Fruit fly (Drosophila melanogaster) whole organism, embryonic: ENCODE results near the gene CG17163.

Source experiments
- CG13287 ChIP-seq: fragments of 200-800 bp; sonication (Bioruptor generic); IDR thresholded peaks from 2 replicates; pipeline ENCODE4 v1.3.6; 2022; ENCODE audit warnings: missing biosample characterization, missing genetic modification characterization; ENCODE audit not compliant: partially characterized antibody
- CG13296 ChIP-seq: fragments of 200-800 bp; sonication (Bioruptor generic); optimal IDR thresholded peaks from 3 replicates; lab custom pipeline; 2018; ENCODE audit warnings: missing biosample characterization, mild to moderate bottlenecking, missing genetic modification characterization
- CG16779 ChIP-seq: fragments of 200-800 bp; sonication (Bioruptor generic); IDR thresholded peaks from 2 replicates; pipeline ENCODE4 v1.3.6; 2022; ENCODE audit warnings: missing biosample characterization, missing genetic modification characterization
- CG17385 ChIP-seq: fragments of 200-800 bp; sonication (Bioruptor generic); optimal IDR thresholded peaks from 3 replicates; lab custom pipeline; 2018; ENCODE audit warnings: missing biosample characterization, mild to moderate bottlenecking, missing genetic modification characterization
- CG42726 ChIP-seq: fragments of 200-800 bp; sonication (Bioruptor generic); IDR thresholded peaks from 2 replicates; pipeline ENCODE4 v1.3.6; 2022; ENCODE audit warnings: missing biosample characterization, missing genetic modification characterization; ENCODE audit not compliant: partially characterized antibody
- CG4328 ChIP-seq: fragments of 200-800 bp; sonication (Bioruptor generic); optimal IDR thresholded peaks from 3 replicates; lab custom pipeline; 2017; ENCODE audit warnings: missing biosample characterization, missing genetic modification reagents, missing genetic modification characterization
- CG9215 ChIP-seq: fragments of 200-800 bp; sonication (Bioruptor generic); IDR thresholded peaks from 2 replicates; pipeline ENCODE4 v1.3.6; 2022; ENCODE audit warnings: missing biosample characterization, missing genetic modification characterization
- CG9437 ChIP-seq: fragments of 200-800 bp; sonication (Bioruptor generic); optimal IDR thresholded peaks from 2 replicates; lab custom pipeline; 2018; ENCODE audit warnings: missing biosample characterization, mild to moderate bottlenecking, missing genetic modification characterization
- Hmx ChIP-seq: fragments of 200-800 bp; sonication (Bioruptor generic); optimal IDR thresholded peaks from 2 replicates; lab custom pipeline; 2016; ENCODE audit warnings: missing biosample characterization, missing genetic modification characterization
- Hr3 ChIP-seq: fragments of 200-800 bp; sonication (Bioruptor generic); optimal IDR thresholded peaks from 3 replicates; lab custom pipeline; 2016; ENCODE audit warnings: missing biosample characterization, missing genetic modification characterization
- Nf-YA ChIP-seq: fragments of 200-800 bp; sonication (Bioruptor generic); IDR thresholded peaks from 2 replicates; pipeline ENCODE4 v1.3.6; 2022; ENCODE audit warnings: missing biosample characterization, missing genetic modification characterization
- nau ChIP-seq: fragments of 200-800 bp; sonication (Bioruptor generic); optimal IDR thresholded peaks from 3 replicates; lab custom pipeline; 2017; ENCODE audit warnings: missing biosample characterization, mild to moderate bottlenecking, missing genetic modification characterization, missing genetic modification reagents
- usp ChIP-seq: fragments of >200 bp; optimal IDR thresholded peaks from 2 replicates; lab custom pipeline; 2017; ENCODE audit warnings: missing biosample characterization, missing genetic modification characterization

- TF ChIP-seq CG9437 (GFP tag; lab: Kevin White, UChicago) (no peak), nau (GFP tag; lab: Kevin White, UChicago) (no peak), Hmx (GFP tag; lab: Kevin White, UChicago) (no peak), CG13296 (GFP tag; lab: Kevin White, UChicago) (no peak), Hr3 (GFP tag; lab: Kevin White, UChicago) (no peak), usp (GFP tag; lab: Kevin White, UChicago) (no peak), CG16779 (GFP tag; lab: Robert Waterston, UW) (no peak), CG9215 (no peak), CG17385 (GFP tag; lab: Kevin White, UChicago) (no peak), Nf-YA (no peak), CG42726 (GFP tag; lab: Robert Waterston, UW) (no peak), CG4328 (GFP tag; lab: Kevin White, UChicago) (no peak), CG13287 (GFP tag; lab: Robert Waterston, UW) (no peak)
Observed at dm6 chrX:23092531-23092930, 10.0 kb upstream of the CG17163 start, which contains the start of gene CG17159.
